Worm (Caenorhabditis elegans): ENCODE data around the gene B0336.13.

The B0336.13 gene

ce11 chrIII:5720266-5721019 lies 26.6 kb downstream of the B0336.13 start:
- TF ChIP-seq lin-32 (GFP tag; optimal IDR thresholded peaks at IDR 0.05) (peak; percentile 73), cnd-1 (tag; optimal IDR thresholded peaks at IDR 0.05) (peak; percentile 37), ztf-11 (tag; optimal IDR thresholded peaks at IDR 0.05) (peak; percentile 0), ceh-83 (GFP tag; optimal IDR thresholded peaks at IDR 0.05) (no peak), blmp-1 (tag; optimal IDR thresholded peaks at IDR 0.05) (no peak), M03D4.4 (tag; optimal IDR thresholded peaks at IDR 0.05) (peak; percentile 15), ces-1 (GFP tag; optimal IDR thresholded peaks at IDR 0.05) (peak; percentile 99), nhr-2 (tag; optimal IDR thresholded peaks at IDR 0.05) (peak; percentile 59), bed-3 (GFP tag; optimal IDR thresholded peaks at IDR 0.05) (no peak), hlh-1 (tag; optimal IDR thresholded peaks at IDR 0.05) (peak; percentile 15), elt-1 (tag; optimal IDR thresholded peaks at IDR 0.05; ENCODE audit: borderline replicate concordance, insufficient read depth) (no peak), lsy-2 (tag; optimal IDR thresholded peaks at IDR 0.05) (no peak), nhr-237 (tag; optimal IDR thresholded peaks at IDR 0.05) (no peak), zip-8 (tag; optimal IDR thresholded peaks at IDR 0.05) (peak; percentile 41)

ce11 chrIII:5721488-5721887 lies 27.7 kb downstream of the B0336.13 start:
- TF ChIP-seq ces-1 (GFP tag; optimal IDR thresholded peaks at IDR 0.05) (peak; percentile 45), snpc-4 (tag; optimal IDR thresholded peaks at IDR 0.05) (no peak), ceh-83 (GFP tag; optimal IDR thresholded peaks at IDR 0.05) (no peak), elt-3 (tag; optimal IDR thresholded peaks at IDR 0.05) (no peak), ztf-11 (tag; optimal IDR thresholded peaks at IDR 0.05) (no peak), flh-1 (GFP tag; optimal IDR thresholded peaks at IDR 0.05) (no peak), unc-62 (GFP tag; optimal IDR thresholded peaks at IDR 0.05) (peak; percentile 75), nhr-28 (tag; optimal IDR thresholded peaks at IDR 0.05) (no peak), zip-8 (tag; optimal IDR thresholded peaks at IDR 0.05) (no peak), tbx-8 (GFP tag; optimal IDR thresholded peaks at IDR 0.05) (no peak)

ce11 chrIII:5721888-5722287 lies 28.1 kb downstream of the B0336.13 start:
- TF ChIP-seq mep-1 (tag; optimal IDR thresholded peaks at IDR 0.05) (peak; percentile 24), ces-1 (GFP tag; optimal IDR thresholded peaks at IDR 0.05) (peak; percentile 38), lin-32 (GFP tag; optimal IDR thresholded peaks at IDR 0.05) (no peak), M03D4.4 (tag; optimal IDR thresholded peaks at IDR 0.05) (no peak), nhr-2 (tag; optimal IDR thresholded peaks at IDR 0.05) (no peak), flh-1 (GFP tag; optimal IDR thresholded peaks at IDR 0.05) (no peak)

ce11 chrIII:5722550-5722949 lies 28.7 kb downstream of the B0336.13 start, which contains the start of gene wrm-1:
Gene wrm-1, plus strand, starts transcription at chrIII:5722850.
- TF ChIP-seq ces-1 (GFP tag; optimal IDR thresholded peaks at IDR 0.05) (no peak), zip-8 (tag; optimal IDR thresholded peaks at IDR 0.05) (no peak), nhr-237 (tag; optimal IDR thresholded peaks at IDR 0.05) (no peak), lin-13 (tag; optimal IDR thresholded peaks at IDR 0.05) (no peak), ceh-43 (GFP tag; optimal IDR thresholded peaks at IDR 0.05) (no peak), hlh-1 (tag; optimal IDR thresholded peaks at IDR 0.05) (no peak)

- TF ChIP-seq nhr-237 (tag; optimal IDR thresholded peaks at IDR 0.05) (no peak), lin-32 (GFP tag; optimal IDR thresholded peaks at IDR 0.05) (no peak), sptf-1 (tag; optimal IDR thresholded peaks at IDR 0.05) (no peak), tbx-8 (GFP tag; optimal IDR thresholded peaks at IDR 0.05) (no peak), ztf-11 (tag; optimal IDR thresholded peaks at IDR 0.05) (no peak), ceh-43 (GFP tag; optimal IDR thresholded peaks at IDR 0.05) (no peak), ceh-39 (tag; optimal IDR thresholded peaks at IDR 0.05) (no peak), mab-5 (tag; optimal IDR thresholded peaks at IDR 0.05) (no peak), zip-8 (tag; optimal IDR thresholded peaks at IDR 0.05) (no peak), drap-1 (GFP tag; optimal IDR thresholded peaks at IDR 0.05) (no peak), snpc-4 (tag; optimal IDR thresholded peaks at IDR 0.05) (no peak), sem-2 (GFP tag; optimal IDR thresholded peaks at IDR 0.05) (no peak)
These were observed 34.0 kb downstream of the B0336.13 start, which contains the start of gene egg-1 for ce11 chrIII:5727827-5728226. Gene egg-1, plus strand, starts transcription at chrIII:5728180.

- TF ChIP-seq lin-13 (tag; optimal IDR thresholded peaks at IDR 0.05) = no peak
- no peak for TF ChIP-seq cnd-1 (tag; optimal IDR thresholded peaks at IDR 0.05)
- TF ChIP-seq mab-5 (tag; optimal IDR thresholded peaks at IDR 0.05) = no peak
- no peak for TF ChIP-seq ceh-43 (GFP tag; optimal IDR thresholded peaks at IDR 0.05)
- TF ChIP-seq nhr-28 (tag; optimal IDR thresholded peaks at IDR 0.05) = no peak
These were observed 35.5 kb downstream of the B0336.13 start for ce11 chrIII:5729367-5729766.

Data from whole organism, mixed stage, embryonic.